Worm (Caenorhabditis elegans) whole organism, L3 larva: ENCODE results near the gene F36H5.8.

Experiments
- ama-1 ChIP-seq: fragments of 150-350 bp; optimal IDR thresholded peaks from 2 replicates; lab custom pipeline; 2018
- egl-27 ChIP-seq: sonication (generic microtip); optimal IDR thresholded peaks from 4 replicates; lab custom pipeline; 2017; ENCODE audit warnings: missing biosample characterization, missing genetic modification reagents, missing genetic modification characterization
- lin-15B ChIP-seq: fragments of 150-350 bp; optimal IDR thresholded peaks from 2 replicates; lab custom pipeline; 2014; ENCODE audit warnings: missing biosample characterization, missing genetic modification characterization
- lin-39 ChIP-seq: fragments of 150-350 bp; optimal IDR thresholded peaks from 2 replicates; lab custom pipeline; 2018; ENCODE audit warnings: missing biosample characterization, missing genetic modification reagents, missing genetic modification characterization
- nfya-1 ChIP-seq: sonication (generic microtip); optimal IDR thresholded peaks from 2 replicates; lab custom pipeline; 2017; ENCODE audit warnings: missing genetic modification characterization, mild to moderate bottlenecking, missing compliant biosample characterization, antibody characterized with exemption, moderate library complexity; ENCODE audit not compliant: insufficient read depth
- nhr-12 ChIP-seq: fragments of 150-350 bp; optimal IDR thresholded peaks from 2 replicates; lab custom pipeline; 2014; ENCODE audit warnings: missing biosample characterization, missing genetic modification characterization
- skn-1 ChIP-seq: fragments of 150-350 bp; optimal IDR thresholded peaks from 2 replicates; lab custom pipeline; 2014; ENCODE audit warnings: missing biosample characterization, missing genetic modification characterization
- unc-62 ChIP-seq: fragments of 150-350 bp; sonication (generic microtip); optimal IDR thresholded peaks from 4 replicates; lab custom pipeline; 2014; ENCODE audit warnings: missing biosample characterization, missing genetic modification reagents, missing genetic modification characterization

ce11 chrII:1756072-1756471, 5.6 kb upstream of the F36H5.8 start, which contains the start of gene F36H5.17:
- TF ChIP-seq lin-39 (tag; lab: Kevin White, UChicago) (no peak), unc-62 (GFP tag; lab: Kevin White, UChicago) (no peak), nfya-1 (tag; lab: Kevin White, UChicago) (no peak), ama-1 (lab: Kevin White, UChicago) (no peak), skn-1 (tag; lab: Kevin White, UChicago) (no peak), lin-15B (tag; lab: Kevin White, UChicago) (no peak), nhr-12 (tag; lab: Kevin White, UChicago) (no peak), egl-27 (tag; lab: Kevin White, UChicago) (no peak)
